Worm (Caenorhabditis elegans): ENCODE results near the gene snr-4.

Gene snr-4

ce11 chrV:11982309-11982708 is 2.8 kb upstream of the snr-4 start, which contains the start of gene rpt-1:
Gene rpt-1, minus strand, starts transcription at chrV:11982397.
- TF ChIP-seq nhr-10 (tag; optimal IDR thresholded peaks at IDR 0.05) = no peak
- peak; percentile 56 for TF ChIP-seq nhr-25 (tag; optimal IDR thresholded peaks at IDR 0.05)
- no peak for TF ChIP-seq nhr-11 (tag; optimal IDR thresholded peaks at IDR 0.05)
- TF ChIP-seq Y55F3AM.14 (GFP tag; optimal IDR thresholded peaks at IDR 0.05) = no peak
- TF ChIP-seq crh-2 (tag; optimal IDR thresholded peaks at IDR 0.05) = peak; percentile 50
- TF ChIP-seq blmp-1 (tag; optimal IDR thresholded peaks at IDR 0.05; ENCODE audit: insufficient read depth) = no peak
- no peak for TF ChIP-seq mbf-1 (tag; optimal IDR thresholded peaks at IDR 0.05)
- TF ChIP-seq snpc-4 (tag; optimal IDR thresholded peaks at IDR 0.05) = peak; percentile 92
- peak; percentile 82 for TF ChIP-seq skn-1 (tag; optimal IDR thresholded peaks at IDR 0.05)
- peak; percentile 90 for TF ChIP-seq gmeb-1 (tag; optimal IDR thresholded peaks at IDR 0.05)
- peak; percentile 26 for TF ChIP-seq F13H6.1 (tag; optimal IDR thresholded peaks at IDR 0.05)
- peak; percentile 10 for TF ChIP-seq ztf-4 (tag; optimal IDR thresholded peaks at IDR 0.05)
- peak; percentile 50 for TF ChIP-seq nhr-129 (tag; optimal IDR thresholded peaks at IDR 0.05)
- no peak for TF ChIP-seq ceh-82 (tag; optimal IDR thresholded peaks at IDR 0.05)
- no peak for TF ChIP-seq alr-1 (tag; optimal IDR thresholded peaks at IDR 0.05)
- TF ChIP-seq mdl-1 (tag; optimal IDR thresholded peaks at IDR 0.05) = no peak
- TF ChIP-seq nhr-77 (tag; optimal IDR thresholded peaks at IDR 0.05) = no peak
- TF ChIP-seq unc-39 (tag; optimal IDR thresholded peaks at IDR 0.05) = no peak
- peak; percentile 33 for TF ChIP-seq nhr-21 (tag; optimal IDR thresholded peaks at IDR 0.05)
- no peak for TF ChIP-seq egl-27 (tag; optimal IDR thresholded peaks at IDR 0.05)
- TF ChIP-seq lin-13 (GFP tag; optimal IDR thresholded peaks at IDR 0.05) = peak; percentile 54
- peak; percentile 49 for TF ChIP-seq ama-1 (optimal IDR thresholded peaks at IDR 0.05)
- TF ChIP-seq elt-1 (tag; optimal IDR thresholded peaks at IDR 0.05) = no peak
- TF ChIP-seq nhr-6 (tag; optimal IDR thresholded peaks at IDR 0.05) = no peak
- peak; percentile 70 for TF ChIP-seq sma-3 (GFP tag; optimal IDR thresholded peaks at IDR 0.05)
- peak; percentile 80 for TF ChIP-seq unc-55 (GFP tag; optimal IDR thresholded peaks at IDR 0.05)
- no peak for TF ChIP-seq ztf-11 (tag; optimal IDR thresholded peaks at IDR 0.05)
- TF ChIP-seq zag-1 (tag; optimal IDR thresholded peaks at IDR 0.05) = no peak
- no peak for TF ChIP-seq ceh-16 (tag; optimal IDR thresholded peaks at IDR 0.05)
- TF ChIP-seq sma-9 (GFP tag; optimal IDR thresholded peaks at IDR 0.05) = peak; percentile 65
- TF ChIP-seq sma-9 (tag; optimal IDR thresholded peaks at IDR 0.05) = no peak
- TF ChIP-seq ZK546.5 (tag; optimal IDR thresholded peaks at IDR 0.05) = no peak
- TF ChIP-seq unc-62 (GFP tag; optimal IDR thresholded peaks at IDR 0.05) = no peak
- no peak for TF ChIP-seq elt-3 (tag; optimal IDR thresholded peaks at IDR 0.05)
- TF ChIP-seq fos-1 (tag; optimal IDR thresholded peaks at IDR 0.05) = peak; percentile 37
- TF ChIP-seq C34F6.9 (tag; optimal IDR thresholded peaks at IDR 0.05) = peak; percentile 88
- TF ChIP-seq sem-4 (tag; optimal IDR thresholded peaks at IDR 0.05) = peak; percentile 15
- TF ChIP-seq R02D3.7 (tag; optimal IDR thresholded peaks at IDR 0.05) = no peak
- no peak for TF ChIP-seq ztf-1 (GFP tag; conservative IDR thresholded peaks at IDR 0.05)
- TF ChIP-seq dmd-4 (tag; optimal IDR thresholded peaks at IDR 0.05) = no peak
- TF ChIP-seq nhr-237 (tag; optimal IDR thresholded peaks at IDR 0.05) = no peak
- TF ChIP-seq lin-39 (tag; optimal IDR thresholded peaks at IDR 0.05) = no peak
- peak; percentile 35 to 77 for TF ChIP-seq lsy-2 (tag; optimal IDR thresholded peaks at IDR 0.05)
- TF ChIP-seq nhr-12 (tag; optimal IDR thresholded peaks at IDR 0.05) = no peak
- no peak for TF ChIP-seq nhr-23 (tag; optimal IDR thresholded peaks at IDR 0.05)
- TF ChIP-seq peb-1 (tag; optimal IDR thresholded peaks at IDR 0.05) = no peak
- TF ChIP-seq aly-2 (tag; optimal IDR thresholded peaks at IDR 0.05) = no peak
- no peak for TF ChIP-seq mab-5 (tag; optimal IDR thresholded peaks at IDR 0.05)
- TF ChIP-seq lin-11 (tag; optimal IDR thresholded peaks at IDR 0.05) = peak; percentile 24
